Worm (Caenorhabditis elegans) whole organism, early embryonic: Measurements from ENCODE around the gene F59B1.4.

Experiments used
- B0310.2 ChIP-seq: sonication (generic microtip); optimal IDR thresholded peaks from 2 replicates; lab custom pipeline; 2016; ENCODE audit warnings: mild to moderate bottlenecking, missing genetic modification characterization, missing compliant biosample characterization
- F13C5.2 ChIP-seq: sonication (generic microtip); optimal IDR thresholded peaks from 2 replicates; lab custom pipeline; 2017; ENCODE audit warnings: mild to moderate bottlenecking, missing genetic modification characterization, inconsistent platforms, missing compliant biosample characterization
- ceh-13 ChIP-seq: fragments of 200-800 bp; sonication (Bioruptor generic); optimal IDR thresholded peaks from 2 replicates; lab custom pipeline; 2018; ENCODE audit warnings: mild to moderate bottlenecking, missing genetic modification characterization, missing compliant biosample characterization
- hmg-4 ChIP-seq: fragments of 200-800 bp; sonication (Bioruptor generic); optimal IDR thresholded peaks from 2 replicates; lab custom pipeline; 2018; ENCODE audit warnings: mild to moderate bottlenecking, missing genetic modification characterization, missing compliant biosample characterization
- pes-1 ChIP-seq: fragments of 200-800 bp; sonication (Bioruptor generic); IDR thresholded peaks from 2 replicates; pipeline ENCODE4 v1.3.6; 2022; ENCODE audit warnings: missing genetic modification reagents, missing genetic modification characterization, missing compliant biosample characterization

DNA sequence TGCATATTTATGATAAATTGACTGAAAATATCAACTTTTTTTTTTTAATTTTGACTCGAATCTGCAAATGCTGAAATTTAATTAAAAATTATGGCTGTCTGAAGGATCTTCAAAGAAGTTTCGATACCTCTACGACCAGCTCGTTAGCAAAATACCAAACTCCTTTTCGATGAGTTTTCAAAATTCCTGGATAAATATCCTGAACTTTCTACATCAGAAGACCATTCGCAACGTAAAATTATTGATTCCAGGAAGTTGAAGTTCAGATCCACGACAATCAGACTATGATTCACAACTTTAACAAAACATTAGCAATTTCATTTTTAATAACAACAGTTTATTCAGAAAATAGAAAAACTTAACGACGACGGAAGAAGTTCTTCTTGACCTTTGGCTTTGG, 41.8 kb downstream of the F59B1.4 start:
- TF ChIP-seq ceh-13 (GFP tag; lab: Kevin White, UChicago) (no peak), pes-1 (GFP tag; lab: Robert Waterston, UW) (no peak), B0310.2 (tag; lab: Kevin White, UChicago) (no peak), hmg-4 (GFP tag; lab: Kevin White, UChicago) (no peak), F13C5.2 (tag; lab: Kevin White, UChicago) (no peak)
